Worm (Caenorhabditis elegans) whole organism, late embryonic: ENCODE results near the gene C09B8.4.

ENCODE experiments used
- C08G9.2 ChIP-seq: sonication (generic microtip); optimal IDR thresholded peaks from 2 replicates; lab custom pipeline; 2016; ENCODE audit warnings: mild to moderate bottlenecking, missing genetic modification characterization, moderate library complexity, missing compliant biosample characterization
- C38D4.7 ChIP-seq: fragments of 200-800 bp; sonication (Bioruptor generic); optimal IDR thresholded peaks from 2 replicates; lab custom pipeline; 2018; ENCODE audit warnings: mild to moderate bottlenecking, missing genetic modification characterization, moderate library complexity, missing compliant biosample characterization
- K09A11.1 ChIP-seq: sonication (generic microtip); optimal IDR thresholded peaks from 2 replicates; lab custom pipeline; 2017; ENCODE audit warnings: antibody characterized with exemption, mild to moderate bottlenecking, missing genetic modification characterization, missing compliant biosample characterization; ENCODE audit not compliant: insufficient read depth
- T23F11.4 ChIP-seq: fragments of 200-800 bp; sonication (Bioruptor generic); optimal IDR thresholded peaks from 2 replicates; lab custom pipeline; 2018; ENCODE audit warnings: mild to moderate bottlenecking, missing genetic modification characterization, missing compliant biosample characterization
- ahr-1 ChIP-seq: sonication (generic microtip); optimal IDR thresholded peaks from 2 replicates; lab custom pipeline; 2016; ENCODE audit warnings: missing genetic modification characterization, missing compliant biosample characterization
- ama-1 ChIP-seq: fragments of 150-350 bp; optimal IDR thresholded peaks from 2 replicates; lab custom pipeline; 2014
- ceh-18 ChIP-seq: sonication (generic microtip); optimal IDR thresholded peaks from 2 replicates; lab custom pipeline; 2016; ENCODE audit warnings: missing genetic modification characterization, missing compliant biosample characterization
- ceh-45 ChIP-seq: fragments of 200-800 bp; sonication (Bioruptor generic); IDR thresholded peaks from 2 replicates; pipeline ENCODE4 v1.3.6; 2022; ENCODE audit warnings: missing genetic modification reagents, missing genetic modification characterization, missing compliant biosample characterization
- ceh-48 ChIP-seq: sonication (generic microtip); optimal IDR thresholded peaks from 2 replicates; lab custom pipeline; 2016; ENCODE audit warnings: missing genetic modification characterization, inconsistent platforms, missing compliant biosample characterization
- ceh-6 ChIP-seq: fragments of 200-800 bp; sonication (Bioruptor generic); optimal IDR thresholded peaks from 2 replicates; lab custom pipeline; 2018; ENCODE audit warnings: mild to moderate bottlenecking, missing genetic modification characterization, missing compliant biosample characterization
- ceh-9 ChIP-seq: sonication (generic microtip); optimal IDR thresholded peaks from 2 replicates; lab custom pipeline; 2016; ENCODE audit warnings: mild to moderate bottlenecking, missing genetic modification characterization, inconsistent platforms, missing compliant biosample characterization
- dmd-4 ChIP-seq: sonication (generic microtip); optimal IDR thresholded peaks from 2 replicates; lab custom pipeline; 2016; ENCODE audit warnings: borderline replicate concordance, missing genetic modification characterization, missing compliant biosample characterization
- dve-1 ChIP-seq: sonication (generic microtip); optimal IDR thresholded peaks from 2 replicates; lab custom pipeline; 2017; ENCODE audit warnings: antibody characterized with exemption, mild to moderate bottlenecking, missing genetic modification characterization, missing compliant biosample characterization
- elt-2 ChIP-seq: sonication (generic microtip); optimal IDR thresholded peaks from 2 replicates; lab custom pipeline; 2016; ENCODE audit warnings: missing genetic modification reagents, missing genetic modification characterization, missing compliant biosample characterization
- ets-4 ChIP-seq: sonication (generic microtip); optimal IDR thresholded peaks from 2 replicates; lab custom pipeline; 2016; ENCODE audit warnings: missing genetic modification characterization, missing compliant biosample characterization
- hlh-15 ChIP-seq: sonication (generic microtip); optimal IDR thresholded peaks from 2 replicates; lab custom pipeline; 2016; ENCODE audit warnings: missing genetic modification characterization, missing compliant biosample characterization
- hlh-30 ChIP-seq: sonication (generic microtip); optimal IDR thresholded peaks from 2 replicates; lab custom pipeline; 2017; ENCODE audit warnings: antibody characterized with exemption, missing genetic modification characterization, missing compliant biosample characterization; ENCODE audit not compliant: insufficient read depth
- hlh-8 ChIP-seq: sonication (generic microtip); optimal IDR thresholded peaks from 2 replicates; lab custom pipeline; 2016; ENCODE audit warnings: missing genotype, missing genetic modification characterization, missing compliant biosample characterization
- lin-11 ChIP-seq: fragments of 200-800 bp; sonication (Bioruptor generic); optimal IDR thresholded peaks from 2 replicates; lab custom pipeline; 2018; ENCODE audit warnings: mild to moderate bottlenecking, missing genetic modification characterization, missing compliant biosample characterization
- nfya-1 ChIP-seq: sonication (generic microtip); optimal IDR thresholded peaks from 2 replicates; lab custom pipeline; 2017; ENCODE audit warnings: missing genetic modification characterization, mild to moderate bottlenecking, missing compliant biosample characterization, antibody characterized with exemption, moderate library complexity
- nhr-232 ChIP-seq: sonication (generic microtip); optimal IDR thresholded peaks from 2 replicates; lab custom pipeline; 2016; ENCODE audit warnings: missing genetic modification characterization, missing compliant biosample characterization
- npax-4 ChIP-seq: sonication (generic microtip); optimal IDR thresholded peaks from 2 replicates; lab custom pipeline; 2016; ENCODE audit warnings: missing genetic modification characterization, missing compliant biosample characterization
- pax-1 ChIP-seq: fragments of 150-350 bp; optimal IDR thresholded peaks from 2 replicates; lab custom pipeline; 2014; ENCODE audit warnings: missing biosample characterization, missing genetic modification characterization
- pha-4 ChIP-seq: fragments of 150-350 bp; optimal IDR thresholded peaks from 2 replicates; lab custom pipeline; 2018; ENCODE audit warnings: missing biosample characterization, missing genetic modification reagents, missing genetic modification characterization
- pros-1 ChIP-seq: fragments of 150-350 bp; optimal IDR thresholded peaks from 2 replicates; lab custom pipeline; 2014; ENCODE audit warnings: missing biosample characterization, missing genetic modification reagents, missing genetic modification characterization
- ref-2 ChIP-seq: sonication (generic microtip); optimal IDR thresholded peaks from 2 replicates; lab custom pipeline; 2016; ENCODE audit warnings: missing genetic modification characterization, missing compliant biosample characterization
- rnt-1 ChIP-seq: sonication (generic microtip); optimal IDR thresholded peaks from 2 replicates; lab custom pipeline; 2016; ENCODE audit warnings: missing genetic modification characterization, missing compliant biosample characterization
- unc-3 ChIP-seq, 2 experiments: fragments of 200-800 bp in 1 of 2; sonication (Bioruptor generic) in 1 of 2; sonication (generic microtip) in 1 of 2; conservative IDR thresholded peaks in 1 of 2; optimal IDR thresholded peaks in 1 of 2; 2 replicates each; pipeline versions ENCODE4 v1.3.6 to Lab custom; 2016 to 2022; ENCODE audit warnings: missing compliant biosample characterization in 2 of 2, missing genetic modification characterization in 2 of 2, missing genetic modification reagents in 1 of 2
- unc-42 ChIP-seq: sonication (generic microtip); optimal IDR thresholded peaks from 2 replicates; lab custom pipeline; 2016; ENCODE audit warnings: missing genotype, missing genetic modification characterization, missing compliant biosample characterization
- unc-55 ChIP-seq: sonication (generic microtip); optimal IDR thresholded peaks from 2 replicates; lab custom pipeline; 2017; ENCODE audit warnings: missing biosample characterization, missing genetic modification reagents, missing genetic modification characterization
- unc-86 ChIP-seq: sonication (generic microtip); optimal IDR thresholded peaks from 2 replicates; lab custom pipeline; 2016; ENCODE audit warnings: missing genetic modification characterization, missing compliant biosample characterization

C09B8.4 gene

ce11 chrX:6019886-6020469 is at the start of gene C09B8.4:
Gene C09B8.4, minus strand, starts transcription at chrX:6019936.
- TF ChIP-seq pax-1 (tag; lab: Kevin White, UChicago) (no peak), dve-1 (tag; lab: Kevin White, UChicago) (no peak), ceh-6 (GFP tag; lab: Kevin White, UChicago) (no peak), ama-1 (lab: Kevin White, UChicago) (no peak), hlh-8 (tag; lab: Kevin White, UChicago) (no peak), ceh-18 (tag; lab: Kevin White, UChicago) (no peak), unc-3 (GFP tag; conservative IDR thresholded peaks at IDR 0.05; lab: Robert Waterston, UW) (no peak), unc-3 (tag; optimal IDR thresholded peaks at IDR 0.05; lab: Kevin White, UChicago) (no peak), C08G9.2 (tag; lab: Kevin White, UChicago) (no peak), unc-42 (tag; lab: Kevin White, UChicago) (no peak), ref-2 (tag; lab: Kevin White, UChicago) (no peak), K09A11.1 (no peak), nhr-232 (tag; lab: Kevin White, UChicago) (no peak), ceh-45 (GFP tag; lab: Robert Waterston, UW) (no peak), C38D4.7 (no peak), nfya-1 (tag; lab: Kevin White, UChicago) (no peak)

- TF ChIP-seq nfya-1 (tag; lab: Kevin White, UChicago) (no peak), ref-2 (tag; lab: Kevin White, UChicago) (peak; percentile 35)
- TF ChIP-seq, all 69 proteins: peak for 1
Measured at ce11 chrX:6066618-6067017, 46.9 kb upstream of the C09B8.4 start.

- no peak for TF ChIP-seq dmd-4 (tag; lab: Kevin White, UChicago)
- no peak for TF ChIP-seq npax-4 (tag; lab: Kevin White, UChicago)
Measured at ce11 chrX:6065936-6066452, 46.3 kb upstream of the C09B8.4 start, which contains the start of gene ptr-4. Gene ptr-4, minus strand, starts transcription at chrX:6065986.

ce11 chrX:6064385-6064784 is 44.6 kb upstream of the C09B8.4 start:
- TF ChIP-seq rnt-1, result no peak

ce11 chrX:6059163-6059782 is 39.5 kb upstream of the C09B8.4 start:
- no peak for TF ChIP-seq npax-4 (tag; lab: Kevin White, UChicago)
- TF ChIP-seq hlh-8 (tag; lab: Kevin White, UChicago), result no peak
- TF ChIP-seq C08G9.2 (tag; lab: Kevin White, UChicago), result no peak
- TF ChIP-seq ceh-48 (tag; lab: Kevin White, UChicago), result no peak

- no peak for TF ChIP-seq ceh-9 (tag; lab: Kevin White, UChicago)
- peak; percentile 64 for TF ChIP-seq rnt-1
- peak; percentile 5 for TF ChIP-seq ref-2 (tag; lab: Kevin White, UChicago)
- TF ChIP-seq, all 69 proteins: peak for 2
Measured at ce11 chrX:6057580-6058305, 38.0 kb upstream of the C09B8.4 start, which contains the start of gene gln-1. Gene gln-1, plus strand, starts transcription at chrX:6058255.

- TF ChIP-seq unc-86 (tag; lab: Kevin White, UChicago), result no peak
Measured at ce11 chrX:6052744-6053143, 33.0 kb upstream of the C09B8.4 start, which contains the start of gene C45B2.6. Gene C45B2.6, plus strand, starts transcription at chrX:6052879.

ce11 chrX:6050849-6051248 is 31.1 kb upstream of the C09B8.4 start:
- TF ChIP-seq pros-1 (tag; lab: Kevin White, UChicago) (no peak), T23F11.4 (GFP tag; lab: Kevin White, UChicago) (no peak), pha-4 (no peak), ahr-1 (tag; lab: Kevin White, UChicago) (no peak), hlh-30 (tag; lab: Kevin White, UChicago) (no peak), hlh-15 (tag; lab: Kevin White, UChicago) (no peak), unc-55 (GFP tag; lab: Kevin White, UChicago) (no peak), elt-2 (tag; lab: Kevin White, UChicago) (no peak), ets-4 (no peak), lin-11 (tag; lab: Kevin White, UChicago) (no peak), ceh-9 (tag; lab: Kevin White, UChicago) (no peak), dve-1 (tag; lab: Kevin White, UChicago) (no peak)
